Worm (Caenorhabditis elegans): ENCODE measurements around the gene egas-1.

DNA sequence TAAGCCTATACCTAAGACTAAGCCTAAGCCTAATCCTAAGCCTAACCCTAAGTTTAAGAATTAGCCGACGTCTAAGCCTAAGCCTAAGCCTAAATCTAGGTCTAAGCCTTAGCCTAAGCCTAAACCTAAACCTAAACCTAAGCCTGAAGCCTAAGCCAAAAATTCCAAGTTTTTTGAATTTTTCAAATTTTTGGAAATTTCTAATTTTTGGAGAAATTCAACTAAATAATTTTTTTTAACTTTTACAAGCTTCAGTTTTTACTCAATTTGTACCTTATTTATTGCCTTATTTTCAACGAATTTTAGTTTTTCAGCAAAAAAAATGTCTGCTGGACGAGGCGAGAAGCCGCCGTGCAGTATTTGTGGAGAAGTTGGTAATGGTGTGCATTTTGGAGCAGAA lies 23.8 kb upstream of the egas-1 start, which contains the start of gene nhr-70:
- TF ChIP-seq C34F6.9 (tag; optimal IDR thresholded peaks at IDR 0.05), result no peak
- TF ChIP-seq ceh-82 (tag; optimal IDR thresholded peaks at IDR 0.05), result no peak
- no peak for TF ChIP-seq nhr-12 (tag; optimal IDR thresholded peaks at IDR 0.05)
- no peak for TF ChIP-seq fos-1 (tag; optimal IDR thresholded peaks at IDR 0.05)
- no peak for TF ChIP-seq blmp-1 (tag; optimal IDR thresholded peaks at IDR 0.05; ENCODE audit: insufficient read depth)
- no peak for TF ChIP-seq lin-13 (GFP tag; optimal IDR thresholded peaks at IDR 0.05)
- TF ChIP-seq ZK546.5 (tag; optimal IDR thresholded peaks at IDR 0.05), result no peak
- TF ChIP-seq nhr-237 (tag; optimal IDR thresholded peaks at IDR 0.05), result no peak
- TF ChIP-seq nhr-11 (tag; optimal IDR thresholded peaks at IDR 0.05), result no peak
- TF ChIP-seq unc-39 (tag; optimal IDR thresholded peaks at IDR 0.05), result no peak
- TF ChIP-seq snpc-4 (tag; optimal IDR thresholded peaks at IDR 0.05), result no peak
